Worm (Caenorhabditis elegans): ENCODE results near the gene npr-27.

The npr-27 gene

ce11 chrIV:7313397-7313910 is 8.0 kb downstream of the npr-27 start, which contains the start of gene rps-8:
Gene rps-8, minus strand, starts transcription at chrIV:7313860.
- TF ChIP-seq nhr-84 (tag; optimal IDR thresholded peaks at IDR 0.05) (no peak), dsc-1 (tag; optimal IDR thresholded peaks at IDR 0.05) (peak; percentile 14), efl-1 (optimal IDR thresholded peaks at IDR 0.05) (no peak), efl-1 (GFP tag; optimal IDR thresholded peaks at IDR 0.05 in 1 of 2) (peak in 1 of 2 experiments; percentile 4), mep-1 (tag; optimal IDR thresholded peaks at IDR 0.05) (no peak)

- TF ChIP-seq lin-39 (tag; optimal IDR thresholded peaks at IDR 0.05) (peak; percentile 37), mdl-1 (tag; optimal IDR thresholded peaks at IDR 0.05) (peak in 1 of 2 experiments; percentile 23), nhr-90 (tag; optimal IDR thresholded peaks at IDR 0.05; ENCODE audit: poor library complexity) (peak; percentile 41), efl-1 (optimal IDR thresholded peaks at IDR 0.05) (peak; percentile 60 to 66), efl-1 (GFP tag; optimal IDR thresholded peaks at IDR 0.05 in 1 of 2) (peak; percentile 51 to 92), nhr-77 (tag; optimal IDR thresholded peaks at IDR 0.05) (no peak), mab-9 (GFP tag; IDR thresholded peaks at IDR 0.05) (no peak), swsn-7 (tag; optimal IDR thresholded peaks at IDR 0.05) (peak; percentile 64), unc-62 (GFP tag; optimal IDR thresholded peaks at IDR 0.05) (no peak), C34B4.2 (tag; optimal IDR thresholded peaks at IDR 0.05) (no peak), xbp-1 (tag; optimal IDR thresholded peaks at IDR 0.05) (peak; percentile 32), sox-4 (tag; optimal IDR thresholded peaks at IDR 0.05) (no peak), pqm-1 (tag; optimal IDR thresholded peaks at IDR 0.05) (no peak), zag-1 (tag; optimal IDR thresholded peaks at IDR 0.05) (no peak), zip-4 (GFP tag; optimal IDR thresholded peaks at IDR 0.05) (no peak), unc-30 (tag; optimal IDR thresholded peaks at IDR 0.05) (no peak), ztf-4 (tag; optimal IDR thresholded peaks at IDR 0.05) (no peak), Y116A8C.19 (tag; optimal IDR thresholded peaks at IDR 0.05; ENCODE audit: borderline replicate concordance) (no peak), lsy-2 (tag; optimal IDR thresholded peaks at IDR 0.05) (peak; percentile 61 to 86), elt-3 (tag; optimal IDR thresholded peaks at IDR 0.05) (peak in 1 of 6 experiments; percentile 68), nhr-20 (tag; optimal IDR thresholded peaks at IDR 0.05) (peak; percentile 59), C04F5.9 (tag; optimal IDR thresholded peaks at IDR 0.05) (no peak), vab-15 (tag; optimal IDR thresholded peaks at IDR 0.05) (no peak), tlp-1 (tag; optimal IDR thresholded peaks at IDR 0.05) (no peak), efl-3 (GFP tag; optimal IDR thresholded peaks at IDR 0.05) (no peak), fkh-4 (tag; optimal IDR thresholded peaks at IDR 0.05; ENCODE audit: borderline replicate concordance) (no peak), alr-1 (tag; optimal IDR thresholded peaks at IDR 0.05; ENCODE audit: borderline replicate concordance) (no peak), ama-1 (optimal IDR thresholded peaks at IDR 0.05) (no peak), fos-1 (tag; optimal IDR thresholded peaks at IDR 0.05) (no peak), ets-5 (GFP tag; IDR thresholded peaks at IDR 0.05) (no peak), C16A3.4 (tag; optimal IDR thresholded peaks at IDR 0.05) (peak; percentile 60), nhr-11 (tag; optimal IDR thresholded peaks at IDR 0.05) (no peak), lin-13 (GFP tag; optimal IDR thresholded peaks at IDR 0.05) (peak; percentile 8), unc-130 (tag; optimal IDR thresholded peaks at IDR 0.05) (peak; percentile 35), rnt-1 (tag; optimal IDR thresholded peaks at IDR 0.05) (peak; percentile 54), unc-86 (tag; optimal IDR thresholded peaks at IDR 0.05) (no peak), snu-23 (GFP tag; optimal IDR thresholded peaks at IDR 0.05) (peak; percentile 79), egl-27 (tag; optimal IDR thresholded peaks at IDR 0.05) (no peak), nhr-28 (tag; optimal IDR thresholded peaks at IDR 0.05) (no peak), nhr-12 (tag; optimal IDR thresholded peaks at IDR 0.05) (no peak), nhr-71 (tag; optimal IDR thresholded peaks at IDR 0.05) (peak; percentile 78), ceh-63 (GFP tag; optimal IDR thresholded peaks at IDR 0.05) (no peak), elt-2 (tag; optimal IDR thresholded peaks at IDR 0.05) (no peak), pax-3 (tag; optimal IDR thresholded peaks at IDR 0.05) (no peak), dsc-1 (tag; optimal IDR thresholded peaks at IDR 0.05) (peak; percentile 37), unc-98 (GFP tag; IDR thresholded peaks at IDR 0.05) (no peak), snpc-4 (tag; optimal IDR thresholded peaks at IDR 0.05) (peak; percentile 43), nhr-237 (tag; optimal IDR thresholded peaks at IDR 0.05) (no peak), ces-1 (GFP tag; optimal IDR thresholded peaks at IDR 0.05) (no peak), hpl-2 (GFP tag; optimal IDR thresholded peaks at IDR 0.05) (no peak)
Observed at ce11 chrIV:7313962-7314361, 8.5 kb downstream of the npr-27 start.
